Fruit fly (Drosophila melanogaster) whole organism, prepupa: ENCODE data around the gene RhoGAP68F.

ENCODE experiments used
- CG11902 ChIP-seq: fragments of 200-800 bp; sonication (Bioruptor generic); optimal IDR thresholded peaks from 3 replicates; lab custom pipeline; 2016; ENCODE audit warnings: missing biosample characterization, missing genetic modification characterization
- CG15336 ChIP-seq: fragments of 200-800 bp; sonication (Bioruptor generic); IDR thresholded peaks from 2 replicates; pipeline ENCODE4 v1.3.6; 2022; ENCODE audit warnings: missing biosample characterization, missing genetic modification characterization
- CG1621 ChIP-seq: fragments of 200-800 bp; sonication (Bioruptor generic); optimal IDR thresholded peaks from 3 replicates; lab custom pipeline; 2018; ENCODE audit warnings: missing biosample characterization, mild to moderate bottlenecking, missing genetic modification characterization
- CG16779 ChIP-seq: fragments of 200-800 bp; sonication (Bioruptor generic); optimal IDR thresholded peaks from 3 replicates; lab custom pipeline; 2017; ENCODE audit warnings: missing biosample characterization, mild to moderate bottlenecking, missing genetic modification characterization
- CG31627 ChIP-seq: fragments of 200-800 bp; sonication (Bioruptor generic); optimal IDR thresholded peaks from 3 replicates; lab custom pipeline; 2016; ENCODE audit warnings: missing biosample characterization, missing genetic modification characterization
- CG32006 ChIP-seq: fragments of 200-800 bp; sonication (Bioruptor generic); optimal IDR thresholded peaks from 3 replicates; lab custom pipeline; 2017; ENCODE audit warnings: missing biosample characterization, mild to moderate bottlenecking, missing genetic modification characterization
- CG3919 ChIP-seq: fragments of 200-800 bp; sonication (Bioruptor generic); optimal IDR thresholded peaks from 3 replicates; lab custom pipeline; 2016; ENCODE audit warnings: missing biosample characterization, missing genetic modification characterization
- CG6163 ChIP-seq: fragments of 200-800 bp; sonication (Bioruptor generic); IDR thresholded peaks from 3 replicates; pipeline ENCODE4 v1.3.6; 2022; ENCODE audit warnings: missing biosample characterization, missing genetic modification characterization
- CG6276 ChIP-seq: fragments of 200-800 bp; sonication (Bioruptor generic); optimal IDR thresholded peaks from 2 replicates; lab custom pipeline; 2017; ENCODE audit warnings: missing biosample characterization, mild to moderate bottlenecking, missing genetic modification characterization
- CG6808 ChIP-seq: fragments of 200-800 bp; sonication (Bioruptor generic); optimal IDR thresholded peaks from 3 replicates; lab custom pipeline; 2017; ENCODE audit warnings: missing biosample characterization, missing genetic modification characterization, mild to moderate bottlenecking, moderate library complexity, missing genetic modification reagents
- CG6854 ChIP-seq: fragments of 200-800 bp; sonication (Bioruptor generic); optimal IDR thresholded peaks from 2 replicates; lab custom pipeline; 2017; ENCODE audit warnings: missing biosample characterization, mild to moderate bottlenecking, missing genetic modification characterization
- CG7368 ChIP-seq: fragments of 200-800 bp; sonication (Bioruptor generic); optimal IDR thresholded peaks from 3 replicates; lab custom pipeline; 2016; ENCODE audit warnings: missing biosample characterization, missing genetic modification characterization
- CG8119 ChIP-seq: fragments of 200-800 bp; sonication (Bioruptor generic); IDR thresholded peaks from 3 replicates; pipeline ENCODE4 v1.3.6; 2022; ENCODE audit warnings: missing biosample characterization, missing genetic modification characterization
- CG8319 ChIP-seq: fragments of 200-800 bp; sonication (Bioruptor generic); optimal IDR thresholded peaks from 3 replicates; lab custom pipeline; 2016; ENCODE audit warnings: missing biosample characterization, missing genetic modification characterization
- CG8632 ChIP-seq: fragments of 200-800 bp; sonication (Bioruptor generic); optimal IDR thresholded peaks from 3 replicates; lab custom pipeline; 2016; ENCODE audit warnings: missing biosample characterization, missing genetic modification characterization
- CG9139 ChIP-seq: fragments of 200-800 bp; sonication (Bioruptor generic); optimal IDR thresholded peaks from 3 replicates; lab custom pipeline; 2017; ENCODE audit warnings: missing biosample characterization, mild to moderate bottlenecking, missing genetic modification characterization
- Eip75B ChIP-seq: fragments of 200-800 bp; sonication (Bioruptor generic); optimal IDR thresholded peaks from 3 replicates; lab custom pipeline; 2016; ENCODE audit warnings: missing biosample characterization, missing genetic modification characterization
- Eip78C ChIP-seq: fragments of 200-800 bp; sonication (Bioruptor generic); peaks from one replicate; lab custom pipeline; 2016; ENCODE audit warnings: missing biosample characterization, missing genetic modification characterization
- Ets21C ChIP-seq: fragments of 200-800 bp; sonication (Bioruptor generic); optimal IDR thresholded peaks from 3 replicates; lab custom pipeline; 2016; ENCODE audit warnings: missing biosample characterization, missing genetic modification characterization
- Ets96B ChIP-seq: fragments of 200-800 bp; optimal IDR thresholded peaks from 2 replicates; lab custom pipeline; 2019; ENCODE audit warnings: missing biosample characterization, mild to moderate bottlenecking, missing genetic modification characterization, moderate library complexity
- Gug ChIP-seq: fragments of 200-800 bp; sonication (Bioruptor generic); IDR thresholded peaks from 2 replicates; pipeline ENCODE4 v1.3.6; 2022; ENCODE audit warnings: missing biosample characterization, missing genetic modification characterization
- Hr39 ChIP-seq: fragments of 200-800 bp; sonication (Bioruptor generic); optimal IDR thresholded peaks from 2 replicates; lab custom pipeline; 2016; ENCODE audit warnings: missing biosample characterization, missing genetic modification characterization
- Hr4 ChIP-seq: fragments of 200-800 bp; sonication (Bioruptor generic); optimal IDR thresholded peaks from 3 replicates; lab custom pipeline; 2016; ENCODE audit warnings: missing biosample characterization, missing genetic modification characterization
- OdsH ChIP-seq: fragments of 200-800 bp; sonication (Bioruptor generic); optimal IDR thresholded peaks from 3 replicates; lab custom pipeline; 2016; ENCODE audit warnings: missing biosample characterization, missing genetic modification characterization
- Smox ChIP-seq: fragments of 200-800 bp; sonication (Bioruptor generic); optimal IDR thresholded peaks from 3 replicates; lab custom pipeline; 2016; ENCODE audit warnings: missing biosample characterization, missing genetic modification characterization
- Sox102F ChIP-seq: fragments of 200-800 bp; sonication (Bioruptor generic); optimal IDR thresholded peaks from 2 replicates; lab custom pipeline; 2016; ENCODE audit warnings: missing biosample characterization, mild to moderate bottlenecking, missing genetic modification characterization
- Sox14 ChIP-seq: fragments of 200-800 bp; sonication (Bioruptor generic); optimal IDR thresholded peaks from 3 replicates; lab custom pipeline; 2016; ENCODE audit warnings: missing biosample characterization, missing genetic modification characterization
- Sox15 ChIP-seq: fragments of 200-800 bp; sonication (Bioruptor generic); optimal IDR thresholded peaks from 3 replicates; lab custom pipeline; 2016; ENCODE audit warnings: missing biosample characterization, missing genetic modification characterization
- achi ChIP-seq: fragments of 200-800 bp; sonication (Bioruptor generic); optimal IDR thresholded peaks from 3 replicates; lab custom pipeline; 2016; ENCODE audit warnings: missing biosample characterization, missing genetic modification characterization
- acj6 ChIP-seq: fragments of 200-800 bp; sonication (Bioruptor generic); optimal IDR thresholded peaks from 3 replicates; lab custom pipeline; 2016; ENCODE audit warnings: missing biosample characterization, missing genetic modification characterization
- cyc ChIP-seq: fragments of 200-800 bp; sonication (Bioruptor generic); optimal IDR thresholded peaks from 3 replicates; lab custom pipeline; 2016; ENCODE audit warnings: missing biosample characterization, missing genetic modification characterization
- dac ChIP-seq: fragments of 200-800 bp; sonication (Bioruptor generic); optimal IDR thresholded peaks from 2 replicates; lab custom pipeline; 2017; ENCODE audit warnings: missing biosample characterization, mild to moderate bottlenecking, missing genetic modification characterization
- dsx ChIP-seq: fragments of 200-800 bp; optimal IDR thresholded peaks from 3 replicates; lab custom pipeline; 2019; ENCODE audit warnings: missing biosample characterization, mild to moderate bottlenecking, missing genetic modification characterization, moderate library complexity; ENCODE audit not compliant: poor library complexity, severe bottlenecking
- eg ChIP-seq: fragments of 200-800 bp; sonication (Bioruptor generic); IDR thresholded peaks from 3 replicates; pipeline ENCODE4 v1.3.6; 2022; ENCODE audit warnings: missing biosample characterization, missing genetic modification characterization
- esn ChIP-seq: fragments of 200-800 bp; sonication (Bioruptor generic); optimal IDR thresholded peaks from 2 replicates; lab custom pipeline; 2016; ENCODE audit warnings: missing biosample characterization, mild to moderate bottlenecking, missing genetic modification characterization, moderate library complexity
- fd59A ChIP-seq: fragments of 200-800 bp; sonication (Bioruptor generic); optimal IDR thresholded peaks from 2 replicates; lab custom pipeline; 2017; ENCODE audit warnings: missing biosample characterization, mild to moderate bottlenecking, missing genetic modification characterization, missing genetic modification reagents
- fd85E ChIP-seq: fragments of 200-800 bp; sonication (Bioruptor generic); optimal IDR thresholded peaks from 3 replicates; lab custom pipeline; 2016; ENCODE audit warnings: missing biosample characterization, missing genetic modification characterization
- fkh ChIP-seq: fragments of 200-800 bp; sonication (Bioruptor generic); optimal IDR thresholded peaks from 3 replicates; lab custom pipeline; 2017; ENCODE audit warnings: missing biosample characterization, mild to moderate bottlenecking, missing genetic modification characterization, moderate library complexity
- lz ChIP-seq: fragments of 200-800 bp; sonication (Bioruptor generic); optimal IDR thresholded peaks from 3 replicates; lab custom pipeline; 2016; ENCODE audit warnings: missing biosample characterization, missing genetic modification characterization
- net ChIP-seq: fragments of 200-800 bp; sonication (Bioruptor generic); optimal IDR thresholded peaks from 3 replicates; lab custom pipeline; 2016; ENCODE audit warnings: missing biosample characterization, missing genetic modification characterization
- pdm3 ChIP-seq: fragments of 200-800 bp; sonication (Bioruptor generic); optimal IDR thresholded peaks from 3 replicates; lab custom pipeline; 2016; ENCODE audit warnings: missing biosample characterization, missing genetic modification characterization
- salr ChIP-seq, 2 experiments: fragments of 200-800 bp; sonication (Bioruptor generic); optimal IDR thresholded peaks; 3 replicates each; lab custom pipeline; 2016 to 2018; ENCODE audit warnings: missing biosample characterization in 2 of 2, missing genetic modification characterization in 2 of 2, mild to moderate bottlenecking in 1 of 2
- spab ChIP-seq: fragments of 200-800 bp; sonication (Bioruptor generic); optimal IDR thresholded peaks from 2 replicates; lab custom pipeline; 2017; ENCODE audit warnings: missing biosample characterization, mild to moderate bottlenecking, missing genetic modification characterization, missing genetic modification reagents
- svp ChIP-seq: fragments of 200-800 bp; sonication (Bioruptor generic); peaks from one replicate; lab custom pipeline; 2016; ENCODE audit warnings: missing biosample characterization, missing genetic modification characterization
- topi ChIP-seq: fragments of 200-800 bp; sonication (Bioruptor generic); optimal IDR thresholded peaks from 3 replicates; lab custom pipeline; 2016; ENCODE audit warnings: missing biosample characterization, missing genetic modification characterization
- vri ChIP-seq: fragments of 200-800 bp; sonication (Bioruptor generic); optimal IDR thresholded peaks from 3 replicates; lab custom pipeline; 2016; ENCODE audit warnings: missing biosample characterization, mild to moderate bottlenecking, missing genetic modification characterization

RhoGAP68F gene

dm6 chr3L:12090184-12090897 is 48.3 kb upstream of the RhoGAP68F start (continued):
- TF ChIP-seq Sox14 (peak; percentile 74), Ets96B (peak; percentile 5), net (GFP tag; lab: Kevin White, UChicago) (peak; percentile 28), cyc (peak; percentile 32), CG3919 (GFP tag; lab: Kevin White, UChicago) (peak; percentile 55), fd85E (no peak), acj6 (GFP tag; lab: Kevin White, UChicago) (peak; percentile 44), CG15336 (GFP tag; lab: Robert Waterston, UW) (no peak), lz (GFP tag; lab: Kevin White, UChicago) (peak; percentile 39), spab (GFP tag; lab: Kevin White, UChicago) (no peak), CG1621 (tag; lab: Kevin White, UChicago) (no peak), achi (GFP tag; lab: Kevin White, UChicago) (peak; percentile 56), CG32006 (GFP tag; lab: Kevin White, UChicago) (peak; percentile 52)

dm6 chr3L:12090898-12091685 is 47.6 kb upstream of the RhoGAP68F start:
- TF ChIP-seq OdsH (GFP tag; lab: Kevin White, UChicago) (peak; percentile 36), fd59A (no peak), Smox (GFP tag; lab: Kevin White, UChicago) (peak; percentile 14), fkh (GFP tag; lab: Kevin White, UChicago) (peak; percentile 86), CG6854 (GFP tag; lab: Kevin White, UChicago) (no peak), CG9139 (GFP tag; lab: Kevin White, UChicago) (no peak), CG16779 (no peak), vri (GFP tag; lab: Kevin White, UChicago) (no peak), dsx (GFP tag; lab: Kevin White, UChicago) (no peak), topi (GFP tag; lab: Kevin White, UChicago) (peak; percentile 1), Ets21C (GFP tag; lab: Kevin White, UChicago) (no peak), achi (GFP tag; lab: Kevin White, UChicago) (peak; percentile 29), pdm3 (GFP tag; lab: Kevin White, UChicago) (peak; percentile 33), Hr4 (peak; percentile 64), CG8632 (GFP tag; lab: Kevin White, UChicago) (peak; percentile 2), CG11902 (GFP tag; lab: Kevin White, UChicago) (no peak), Sox102F (GFP tag; lab: Kevin White, UChicago) (peak; percentile 38), eg (GFP tag; lab: Robert Waterston, UW) (peak; percentile 73), Hr39 (GFP tag; lab: Kevin White, UChicago) (peak; percentile 22), CG15336 (GFP tag; lab: Robert Waterston, UW) (peak; percentile 60), CG6163 (GFP tag; lab: Robert Waterston, UW) (0 out of 3 replicates have a peak, but pooled peaks have one; percentile 32), fd85E (no peak), Eip78C (GFP tag; lab: Kevin White, UChicago) (peak; percentile 63), dac (GFP tag; lab: Kevin White, UChicago) (no peak), CG6808 (GFP tag; lab: Kevin White, UChicago) (no peak), Gug (GFP tag; lab: Robert Waterston, UW) (0 out of 2 replicates have a peak, but pooled peaks have one; percentile 16), salr (GFP tag; optimal IDR thresholded peaks at IDR 0.05; lab: Kevin White, UChicago) (peak in 1 of 2 experiments; percentile 6), CG7368 (GFP tag; lab: Kevin White, UChicago) (no peak), CG3919 (GFP tag; lab: Kevin White, UChicago) (peak; percentile 19), Sox15 (GFP tag; lab: Kevin White, UChicago) (peak; percentile 20), lz (GFP tag; lab: Kevin White, UChicago) (peak; percentile 12), Eip75B (no peak), esn (GFP tag; lab: Kevin White, UChicago) (peak; percentile 11), acj6 (GFP tag; lab: Kevin White, UChicago) (peak; percentile 19), CG8319 (GFP tag; lab: Kevin White, UChicago) (no peak), net (GFP tag; lab: Kevin White, UChicago) (peak; percentile 18), CG31627 (peak; percentile 1), svp (no peak), CG32006 (GFP tag; lab: Kevin White, UChicago) (peak; percentile 66), CG6276 (GFP tag; lab: Kevin White, UChicago) (peak; percentile 56), CG8119 (GFP tag; lab: Robert Waterston, UW) (peak; percentile 49; the same call in 2 of the 3 replicates)
